Fruit fly (Drosophila melanogaster) whole organism, embryonic: ENCODE data around the gene CG7914.
A peak's percentile ranks its signal among the peaks of the same experiment; 100 is the strongest.

ENCODE experiments used
- CG10565 ChIP-seq: fragments of 200-800 bp; sonication (Bioruptor generic); optimal IDR thresholded peaks from 3 replicates; lab custom pipeline; 2016; ENCODE audit warnings: missing biosample characterization, mild to moderate bottlenecking, missing genetic modification characterization
- CG12071 ChIP-seq: fragments of 200-800 bp; sonication (Bioruptor generic); optimal IDR thresholded peaks from 3 replicates; lab custom pipeline; 2018; ENCODE audit warnings: missing biosample characterization, mild to moderate bottlenecking, missing genetic modification characterization
- CG12942 ChIP-seq: fragments of 200-800 bp; sonication (Bioruptor generic); optimal IDR thresholded peaks from 3 replicates; lab custom pipeline; 2016; ENCODE audit warnings: missing biosample characterization, missing genetic modification characterization
- CG13287 ChIP-seq: fragments of 200-800 bp; sonication (Bioruptor generic); IDR thresholded peaks from 2 replicates; pipeline ENCODE4 v1.3.6; 2022; ENCODE audit warnings: missing biosample characterization, missing genetic modification characterization; ENCODE audit not compliant: partially characterized antibody
- CG13424 ChIP-seq: fragments of 200-800 bp; sonication (Bioruptor generic); optimal IDR thresholded peaks from 2 replicates; lab custom pipeline; 2019; ENCODE audit warnings: missing biosample characterization, mild to moderate bottlenecking, missing genetic modification characterization, moderate library complexity
- CG13624 ChIP-seq: fragments of 200-800 bp; sonication (Bioruptor generic); optimal IDR thresholded peaks from 2 replicates; lab custom pipeline; 2016; ENCODE audit warnings: missing biosample characterization, missing genetic modification characterization
- CG14710 ChIP-seq: fragments of 200-800 bp; sonication (Bioruptor generic); optimal IDR thresholded peaks from 3 replicates; lab custom pipeline; 2019; ENCODE audit warnings: missing biosample characterization, mild to moderate bottlenecking, missing genetic modification characterization, moderate library complexity
- CG15479 ChIP-seq: fragments of 200-800 bp; sonication (Bioruptor generic); optimal IDR thresholded peaks from 3 replicates; lab custom pipeline; 2019; ENCODE audit warnings: missing biosample characterization, mild to moderate bottlenecking, missing genetic modification characterization, moderate library complexity
- CG17328 ChIP-seq: fragments of 200-800 bp; sonication (Bioruptor generic); IDR thresholded peaks from 2 replicates; pipeline ENCODE4 v1.3.6; 2022; ENCODE audit warnings: missing biosample characterization, missing genetic modification characterization
- CG17361 ChIP-seq: fragments of 200-800 bp; sonication (Bioruptor generic); IDR thresholded peaks from 3 replicates; pipeline ENCODE4 v1.3.6; 2022; ENCODE audit warnings: missing biosample characterization, missing genetic modification characterization
- CG1832 ChIP-seq: fragments of 200-800 bp; sonication (Bioruptor generic); optimal IDR thresholded peaks from 2 replicates; lab custom pipeline; 2017; ENCODE audit warnings: missing biosample characterization, mild to moderate bottlenecking, missing genetic modification characterization, inconsistent platforms
- CG32532 ChIP-seq: fragments of 200-800 bp; sonication (Bioruptor generic); IDR thresholded peaks from 2 replicates; pipeline ENCODE4 v1.3.6; 2022; ENCODE audit warnings: missing biosample characterization, missing genetic modification characterization
- CG33557 ChIP-seq: fragments of 200-800 bp; sonication (Bioruptor generic); optimal IDR thresholded peaks from 2 replicates; lab custom pipeline; 2019; ENCODE audit warnings: missing biosample characterization, mild to moderate bottlenecking, missing genetic modification characterization, moderate library complexity
- CG3407 ChIP-seq: fragments of 200-800 bp; sonication (Bioruptor generic); optimal IDR thresholded peaks from 2 replicates; lab custom pipeline; 2018; ENCODE audit warnings: missing biosample characterization, mild to moderate bottlenecking, missing genetic modification characterization
- CG34422 ChIP-seq: fragments of 200-800 bp; sonication (Bioruptor generic); IDR thresholded peaks from 3 replicates; pipeline ENCODE4 v1.3.6; 2022; ENCODE audit warnings: missing biosample characterization, missing genetic modification characterization
- CG5953 ChIP-seq: fragments of 200-800 bp; sonication (Bioruptor generic); IDR thresholded peaks from 2 replicates; pipeline ENCODE4 v1.3.6; 2022; ENCODE audit warnings: missing biosample characterization, missing genetic modification characterization
- CG7372 ChIP-seq: fragments of 200-800 bp; sonication (Bioruptor generic); IDR thresholded peaks from 2 replicates; pipeline ENCODE4 v1.3.6; 2022; ENCODE audit warnings: missing biosample characterization, missing genetic modification characterization
- CG7745 ChIP-seq: fragments of 200-800 bp; sonication (Bioruptor generic); optimal IDR thresholded peaks from 2 replicates; lab custom pipeline; 2018; ENCODE audit warnings: missing biosample characterization, mild to moderate bottlenecking, missing genetic modification characterization, moderate library complexity
- CoRest ChIP-seq: fragments of 200-800 bp; sonication (Bioruptor generic); optimal IDR thresholded peaks from 3 replicates; lab custom pipeline; 2018; ENCODE audit warnings: missing biosample characterization, mild to moderate bottlenecking, missing genetic modification characterization, moderate library complexity
- Fer3 ChIP-seq: fragments of 200-800 bp; sonication (Bioruptor generic); optimal IDR thresholded peaks from 2 replicates; lab custom pipeline; 2018; ENCODE audit warnings: missing biosample characterization, mild to moderate bottlenecking, missing genetic modification characterization, moderate library complexity
- GATAe ChIP-seq: fragments of 200-800 bp; sonication (Bioruptor generic); conservative IDR thresholded peaks from 2 replicates; pipeline ENCODE4 v1.3.6; 2022; ENCODE audit warnings: missing biosample characterization, missing genetic modification characterization
- HLHmδ ChIP-seq: fragments of 200-800 bp; sonication (Bioruptor generic); optimal IDR thresholded peaks from 2 replicates; lab custom pipeline; 2018; ENCODE audit warnings: missing biosample characterization, mild to moderate bottlenecking, missing genetic modification characterization, moderate library complexity
- Hmr ChIP-seq: fragments of 200-800 bp; sonication (Bioruptor generic); optimal IDR thresholded peaks from 3 replicates; lab custom pipeline; 2017; ENCODE audit warnings: mild to moderate bottlenecking, missing biosample characterization, missing genetic modification reagents, missing genetic modification characterization
- Hr3 ChIP-seq: fragments of 200-800 bp; sonication (Bioruptor generic); optimal IDR thresholded peaks from 3 replicates; lab custom pipeline; 2016; ENCODE audit warnings: missing biosample characterization, missing genetic modification characterization
- MBD-R2 ChIP-seq: fragments of 200-800 bp; sonication (Bioruptor generic); IDR thresholded peaks from 2 replicates; pipeline ENCODE4 v1.3.6; 2022; ENCODE audit warnings: missing biosample characterization, missing genetic modification characterization
- MTF-1 ChIP-seq: fragments of 200-800 bp; sonication (Bioruptor generic); optimal IDR thresholded peaks from 2 replicates; lab custom pipeline; 2018; ENCODE audit warnings: missing biosample characterization, mild to moderate bottlenecking, missing genetic modification characterization, borderline replicate concordance
- Med ChIP-seq: fragments of 200-800 bp; sonication (Bioruptor generic); peaks from one replicate; lab custom pipeline; 2016; ENCODE audit warnings: missing biosample characterization, missing genetic modification characterization, mild to moderate bottlenecking, inconsistent platforms, moderate library complexity
- NfI ChIP-seq: fragments of 200-800 bp; sonication (Bioruptor generic); optimal IDR thresholded peaks from 3 replicates; lab custom pipeline; 2018; ENCODE audit warnings: missing biosample characterization, mild to moderate bottlenecking, missing genetic modification characterization, moderate library complexity
- Rfx ChIP-seq: fragments of 200-800 bp; sonication (Bioruptor generic); IDR thresholded peaks from 2 replicates; pipeline ENCODE4 v1.3.6; 2022; ENCODE audit warnings: missing biosample characterization, missing genetic modification characterization
- Scr ChIP-seq: fragments of 200-800 bp; sonication (Bioruptor generic); IDR thresholded peaks from 2 replicates; pipeline ENCODE4 v1.3.6; 2022; ENCODE audit warnings: missing biosample characterization, missing genetic modification characterization; ENCODE audit not compliant: partially characterized antibody
- Side ChIP-seq: fragments of 200-800 bp; sonication (Bioruptor generic); optimal IDR thresholded peaks from 2 replicates; lab custom pipeline; 2016; ENCODE audit warnings: missing biosample characterization, missing genetic modification characterization
- ara ChIP-seq: fragments of 200-800 bp; sonication (Bioruptor generic); IDR thresholded peaks from 2 replicates; pipeline ENCODE4 v1.3.6; 2022; ENCODE audit warnings: missing biosample characterization, missing genetic modification characterization
- cad ChIP-seq: fragments of >200 bp; optimal IDR thresholded peaks from 2 replicates; lab custom pipeline; 2017; ENCODE audit warnings: missing biosample characterization, missing genetic modification characterization
- chm ChIP-seq: fragments of 200-800 bp; sonication (Bioruptor generic); IDR thresholded peaks from 2 replicates; pipeline ENCODE4 v1.3.6; 2022; ENCODE audit warnings: missing biosample characterization, missing genetic modification characterization
- ci ChIP-seq: fragments of 200-800 bp; sonication (Bioruptor generic); IDR thresholded peaks from 3 replicates; pipeline ENCODE4 v1.3.6; 2022; ENCODE audit warnings: missing biosample characterization, missing genetic modification characterization
- corto ChIP-seq: fragments of 200-800 bp; sonication (Bioruptor generic); optimal IDR thresholded peaks from 2 replicates; lab custom pipeline; 2016; ENCODE audit warnings: missing biosample characterization, mild to moderate bottlenecking, missing genetic modification characterization, moderate library complexity
- hb ChIP-seq: fragments of 200-800 bp; sonication (Bioruptor generic); IDR thresholded peaks from 3 replicates; pipeline ENCODE4 v1.3.6; 2022; ENCODE audit warnings: missing biosample characterization, missing genetic modification characterization; ENCODE audit not compliant: partially characterized antibody
- ken ChIP-seq: fragments of 200-800 bp; sonication (Bioruptor generic); IDR thresholded peaks from 3 replicates; pipeline ENCODE4 v1.3.6; 2022; ENCODE audit warnings: missing biosample characterization, missing genetic modification characterization
- kni ChIP-seq: fragments of 200-800 bp; sonication (Bioruptor generic); optimal IDR thresholded peaks from 3 replicates; lab custom pipeline; 2017; ENCODE audit warnings: mild to moderate bottlenecking, missing biosample characterization, missing genetic modification reagents, missing genetic modification characterization
- lov ChIP-seq, 2 experiments: fragments of 200-800 bp in 1 of 2; fragments of >200 bp in 1 of 2; sonication (Bioruptor generic) in 1 of 2; IDR thresholded peaks in 1 of 2; optimal IDR thresholded peaks in 1 of 2; 2 replicates in 1 of 2; 3 replicates in 1 of 2; pipeline versions ENCODE4 v1.3.6 to Lab custom; 2017 to 2022; ENCODE audit warnings: missing biosample characterization in 1 of 2, missing genetic modification characterization in 1 of 2
- maf-S ChIP-seq: fragments of 200-800 bp; sonication (Bioruptor generic); optimal IDR thresholded peaks from 2 replicates; lab custom pipeline; 2016; ENCODE audit warnings: missing biosample characterization, missing genetic modification characterization
- otp ChIP-seq: fragments of 200-800 bp; sonication (Bioruptor generic); IDR thresholded peaks from 3 replicates; pipeline ENCODE4, ENCODE4 v1.3.6; 2022; ENCODE audit warnings: missing biosample characterization, missing genetic modification characterization
- peb ChIP-seq: fragments of 200-800 bp; sonication (Bioruptor generic); IDR thresholded peaks from 2 replicates; pipeline ENCODE4 v1.3.6; 2022; ENCODE audit warnings: missing biosample characterization, missing genetic modification characterization
- schlank ChIP-seq: fragments of 200-800 bp; sonication (Bioruptor generic); optimal IDR thresholded peaks from 2 replicates; lab custom pipeline; 2018; ENCODE audit warnings: missing biosample characterization, mild to moderate bottlenecking, missing genetic modification characterization
- scrt ChIP-seq: fragments of 200-800 bp; sonication (Bioruptor generic); optimal IDR thresholded peaks from 2 replicates; lab custom pipeline; 2018; ENCODE audit warnings: missing biosample characterization, mild to moderate bottlenecking, missing genetic modification characterization, moderate library complexity
- seq ChIP-seq: fragments of 200-800 bp; sonication (Bioruptor generic); IDR thresholded peaks from 2 replicates; pipeline ENCODE4 v1.3.6; 2022; ENCODE audit warnings: missing biosample characterization, missing genetic modification characterization
- stc ChIP-seq: fragments of 200-800 bp; sonication (Bioruptor generic); IDR thresholded peaks from 2 replicates; pipeline ENCODE4 v1.3.6; 2022; ENCODE audit warnings: missing biosample characterization, missing genetic modification characterization
- vvl ChIP-seq: fragments of 200-800 bp; sonication (Bioruptor generic); IDR thresholded peaks from 2 replicates; pipeline ENCODE4 v1.3.6; 2022; ENCODE audit warnings: missing biosample characterization, missing genetic modification characterization
- yki ChIP-seq: fragments of >200 bp; optimal IDR thresholded peaks from 3 replicates; lab custom pipeline; 2018

The CG7914 gene

dm6 chrX:19167586-19168403 lies 25.5 kb downstream of the CG7914 start (continued):
- TF ChIP-seq ci = peak; percentile 64; the same call in 1 of the 3 replicates
- TF ChIP-seq maf-S (GFP tag; lab: Kevin White, UChicago) = no peak
- TF ChIP-seq CG12942 (GFP tag; lab: Kevin White, UChicago) = no peak
- no peak for TF ChIP-seq corto
- TF ChIP-seq peb (GFP tag; lab: Robert Waterston, UW) = no peak
- TF ChIP-seq ara (GFP tag; lab: Robert Waterston, UW) = no peak
- no peak for TF ChIP-seq GATAe
- 0 out of 2 replicates have a peak, but pooled peaks have one; percentile 12 for TF ChIP-seq MBD-R2
- peak; percentile 23 for TF ChIP-seq NfI (GFP tag; lab: Kevin White, UChicago)
- peak; percentile 34; the same call in 1 of the 2 replicates for TF ChIP-seq CG32532 (GFP tag; lab: Robert Waterston, UW)
- no peak for TF ChIP-seq chm (GFP tag; lab: Robert Waterston, UW)
- TF ChIP-seq CG13287 (GFP tag; lab: Robert Waterston, UW) = 0 out of 2 replicates have a peak, but pooled peaks have one; percentile 24
- TF ChIP-seq CoRest (tag; lab: Kevin White, UChicago) = peak; percentile 1
- peak; percentile 24 for TF ChIP-seq Hmr
- TF ChIP-seq HLHmδ = peak; percentile 46
- TF ChIP-seq CG17361 (GFP tag; lab: Robert Waterston, UW) = no peak
- no peak for TF ChIP-seq lov (optimal IDR thresholded peaks at IDR 0.05; lab: Kevin White, UChicago)
- TF ChIP-seq lov (GFP tag; IDR thresholded peaks at IDR 0.05; lab: Robert Waterston, UW) = 0 out of 3 replicates have a peak, but pooled peaks have one; percentile 46
- no peak for TF ChIP-seq Side (GFP tag; lab: Kevin White, UChicago)
- no peak for TF ChIP-seq CG3407 (GFP tag; lab: Kevin White, UChicago)
- peak; percentile 33; the same call in 1 of the 2 replicates for TF ChIP-seq CG17328 (GFP tag; lab: Robert Waterston, UW)
- no peak for TF ChIP-seq scrt (GFP tag; lab: Kevin White, UChicago)
- peak; percentile 23 for TF ChIP-seq kni
- peak; percentile 93 for TF ChIP-seq vvl (GFP tag; lab: Robert Waterston, UW)
- no peak for TF ChIP-seq Hr3 (GFP tag; lab: Kevin White, UChicago)
- no peak for TF ChIP-seq Fer3
- TF ChIP-seq Med (GFP tag; lab: Kevin White, UChicago) = peak; percentile 80
- TF ChIP-seq hb = no peak
- no peak for TF ChIP-seq otp (GFP tag; lab: Robert Waterston, UW)
- peak; percentile 0 for TF ChIP-seq MTF-1 (GFP tag; lab: Kevin White, UChicago)
- no peak for TF ChIP-seq CG10565 (GFP tag; lab: Kevin White, UChicago)
- no peak for TF ChIP-seq ken (GFP tag; lab: Robert Waterston, UW)
- no peak for TF ChIP-seq CG7745
- TF ChIP-seq CG13424 (tag; lab: Kevin White, UChicago) = no peak
- TF ChIP-seq schlank (tag; lab: Kevin White, UChicago) = no peak
- TF ChIP-seq CG1832 (GFP tag; lab: Kevin White, UChicago) = peak; percentile 13
- no peak for TF ChIP-seq CG7372 (GFP tag; lab: Robert Waterston, UW)
- TF ChIP-seq CG34422 (GFP tag; lab: Robert Waterston, UW) = peak; percentile 27; the same call in 1 of the 3 replicates
- TF ChIP-seq Scr (GFP tag; lab: Robert Waterston, UW) = no peak
- no peak for TF ChIP-seq stc (GFP tag; lab: Robert Waterston, UW)
- TF ChIP-seq seq (GFP tag; lab: Robert Waterston, UW) = no peak
- TF ChIP-seq CG13624 = peak; percentile 49
- no peak for TF ChIP-seq CG33557 (GFP tag; lab: Kevin White, UChicago)
- TF ChIP-seq CG15479 (GFP tag; lab: Kevin White, UChicago) = no peak
- TF ChIP-seq yki (lab: Kevin White, UChicago) = no peak
- TF ChIP-seq CG14710 (tag; lab: Kevin White, UChicago) = no peak
- TF ChIP-seq cad (GFP tag; lab: Kevin White, UChicago) = no peak
- TF ChIP-seq CG12071 (GFP tag; lab: Kevin White, UChicago) = peak; percentile 13
- peak; percentile 44 for TF ChIP-seq Rfx (GFP tag; lab: Robert Waterston, UW)
- no peak for TF ChIP-seq CG5953 (GFP tag; lab: Robert Waterston, UW)
